Worm (Caenorhabditis elegans) whole organism, L2 larva: ENCODE results near the gene C49A9.6.

Experiments used
- R02D3.7 ChIP-seq: fragments of 150-350 bp; optimal IDR thresholded peaks from 2 replicates; lab custom pipeline; 2014; ENCODE audit warnings: missing biosample characterization, missing genetic modification characterization
- aly-2 ChIP-seq: fragments of 150-350 bp; optimal IDR thresholded peaks from 2 replicates; lab custom pipeline; 2014; ENCODE audit warnings: missing biosample characterization, missing genetic modification characterization
- elt-3 ChIP-seq: sonication (generic microtip); optimal IDR thresholded peaks from 2 replicates; lab custom pipeline; 2017; ENCODE audit warnings: missing biosample characterization, missing genetic modification characterization
- lin-39 ChIP-seq: fragments of 150-350 bp; optimal IDR thresholded peaks from 2 replicates; lab custom pipeline; 2014; ENCODE audit warnings: missing biosample characterization, missing genetic modification reagents, missing genetic modification characterization
- nhr-12 ChIP-seq: fragments of 150-350 bp; optimal IDR thresholded peaks from 2 replicates; lab custom pipeline; 2014; ENCODE audit warnings: missing biosample characterization, missing genetic modification characterization

DNA sequence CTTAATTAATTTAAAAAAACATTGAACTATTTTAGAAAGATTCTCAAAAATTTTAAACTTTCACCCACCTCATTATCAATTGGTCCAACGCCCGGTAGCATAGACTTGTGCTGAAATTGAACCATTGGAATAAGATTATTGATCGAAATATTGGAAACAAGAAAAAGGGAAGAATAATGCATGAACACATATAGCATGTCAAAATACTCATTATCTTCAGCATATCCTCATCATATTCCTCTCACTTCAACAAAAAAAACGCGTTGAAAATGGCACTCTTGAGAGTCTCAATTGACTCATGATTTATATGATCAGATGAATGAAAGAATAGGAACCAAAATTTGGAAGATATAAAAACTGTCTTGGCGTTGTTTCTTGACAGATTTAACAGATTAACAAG lies 27.0 kb upstream of the C49A9.6 start, which contains the start of gene unc-77:
- TF ChIP-seq lin-39 (tag; lab: Kevin White, UChicago) (no peak), aly-2 (tag; lab: Kevin White, UChicago) (no peak), elt-3 (no peak), nhr-12 (tag; lab: Kevin White, UChicago) (no peak), R02D3.7 (tag; lab: Kevin White, UChicago) (no peak)
